Worm (Caenorhabditis elegans) whole organism, early embryonic: ENCODE data around the gene rha-2.

Source experiments
- B0310.2 ChIP-seq: sonication (generic microtip); optimal IDR thresholded peaks from 2 replicates; lab custom pipeline; 2016; ENCODE audit warnings: mild to moderate bottlenecking, missing genetic modification characterization, missing compliant biosample characterization
- F13C5.2 ChIP-seq: sonication (generic microtip); optimal IDR thresholded peaks from 2 replicates; lab custom pipeline; 2017; ENCODE audit warnings: mild to moderate bottlenecking, missing genetic modification characterization, inconsistent platforms, missing compliant biosample characterization
- aly-1 ChIP-seq: sonication (generic microtip); optimal IDR thresholded peaks from 2 replicates; lab custom pipeline; 2016; ENCODE audit warnings: missing genetic modification characterization, missing compliant biosample characterization
- ama-1 ChIP-seq: fragments of 150-350 bp; optimal IDR thresholded peaks from 2 replicates; lab custom pipeline; 2014
- ceh-13 ChIP-seq: fragments of 200-800 bp; sonication (Bioruptor generic); optimal IDR thresholded peaks from 2 replicates; lab custom pipeline; 2018; ENCODE audit warnings: mild to moderate bottlenecking, missing genetic modification characterization, missing compliant biosample characterization
- ceh-36 ChIP-seq: sonication (generic microtip); optimal IDR thresholded peaks from 2 replicates; lab custom pipeline; 2016; ENCODE audit warnings: missing genetic modification characterization, inconsistent platforms, missing compliant biosample characterization
- ets-7 ChIP-seq: sonication (generic microtip); optimal IDR thresholded peaks from 2 replicates; lab custom pipeline; 2016; ENCODE audit warnings: missing genotype, missing genetic modification characterization, missing compliant biosample characterization
- flt-1 ChIP-seq: fragments of 200-800 bp; sonication (Bioruptor generic); IDR thresholded peaks from 2 replicates; pipeline ENCODE4 v1.3.6; 2022; ENCODE audit warnings: missing genetic modification characterization, missing compliant biosample characterization
- hmbx-1 ChIP-seq: sonication (generic microtip); optimal IDR thresholded peaks from 2 replicates; lab custom pipeline; 2016; ENCODE audit warnings: mild to moderate bottlenecking, missing genetic modification characterization, missing compliant biosample characterization
- hmg-4 ChIP-seq: fragments of 200-800 bp; sonication (Bioruptor generic); optimal IDR thresholded peaks from 2 replicates; lab custom pipeline; 2018; ENCODE audit warnings: mild to moderate bottlenecking, missing genetic modification characterization, missing compliant biosample characterization
- hnd-1 ChIP-seq: sonication (generic microtip); optimal IDR thresholded peaks from 2 replicates; lab custom pipeline; 2016; ENCODE audit warnings: missing genetic modification characterization, missing compliant biosample characterization
- pes-1 ChIP-seq: fragments of 200-800 bp; sonication (Bioruptor generic); IDR thresholded peaks from 2 replicates; pipeline ENCODE4 v1.3.6; 2022; ENCODE audit warnings: missing genetic modification reagents, missing genetic modification characterization, missing compliant biosample characterization
- scrt-1 ChIP-seq: fragments of 200-800 bp; sonication (Bioruptor generic); IDR thresholded peaks from 2 replicates; pipeline ENCODE4 v1.3.6; 2022; ENCODE audit warnings: missing genetic modification characterization, missing compliant biosample characterization
- sea-1 ChIP-seq: fragments of 200-800 bp; sonication (Bioruptor generic); conservative IDR thresholded peaks from 2 replicates; pipeline ENCODE4 v1.3.6; 2022; ENCODE audit warnings: missing genetic modification characterization, missing compliant biosample characterization
- tbx-11 ChIP-seq: fragments of 200-800 bp; sonication (Bioruptor generic); IDR thresholded peaks from 2 replicates; pipeline ENCODE4 v1.3.6; 2022; ENCODE audit warnings: missing genetic modification characterization, missing compliant biosample characterization
- tbx-37 ChIP-seq: fragments of 200-800 bp; sonication (Bioruptor generic); conservative IDR thresholded peaks from 2 replicates; pipeline ENCODE4 v1.3.6; 2022; ENCODE audit warnings: missing genetic modification reagents, missing genetic modification characterization, missing compliant biosample characterization
- tra-4 ChIP-seq: sonication (generic microtip); optimal IDR thresholded peaks from 2 replicates; lab custom pipeline; 2017; ENCODE audit warnings: missing genetic modification characterization, missing compliant biosample characterization

rha-2 gene

ce11 chrIII:8605532-8605931 is 8.8 kb downstream of the rha-2 start, which contains the start of gene C06E1.1:
Gene C06E1.1 (plus strand): TSS chrIII:8605832.
- TF ChIP-seq ceh-36, result no peak
- TF ChIP-seq tra-4 (tag; lab: Kevin White, UChicago), result no peak
- no peak for TF ChIP-seq scrt-1 (GFP tag; lab: Robert Waterston, UW)
- no peak for TF ChIP-seq sea-1 (GFP tag; lab: Robert Waterston, UW)
- TF ChIP-seq pes-1, result no peak
- TF ChIP-seq ceh-13 (GFP tag; lab: Kevin White, UChicago), result no peak
- no peak for TF ChIP-seq tbx-37 (GFP tag; lab: Robert Waterston, UW)
- TF ChIP-seq hmg-4 (GFP tag; lab: Kevin White, UChicago), result no peak
- TF ChIP-seq B0310.2, result no peak
- TF ChIP-seq ets-7, result no peak
- TF ChIP-seq hmbx-1, result no peak
- TF ChIP-seq flt-1 (GFP tag; lab: Robert Waterston, UW), result no peak
- no peak for TF ChIP-seq hnd-1 (tag; lab: Kevin White, UChicago)
- TF ChIP-seq tbx-11, result no peak
- no peak for TF ChIP-seq F13C5.2 (tag; lab: Kevin White, UChicago)

DNA sequence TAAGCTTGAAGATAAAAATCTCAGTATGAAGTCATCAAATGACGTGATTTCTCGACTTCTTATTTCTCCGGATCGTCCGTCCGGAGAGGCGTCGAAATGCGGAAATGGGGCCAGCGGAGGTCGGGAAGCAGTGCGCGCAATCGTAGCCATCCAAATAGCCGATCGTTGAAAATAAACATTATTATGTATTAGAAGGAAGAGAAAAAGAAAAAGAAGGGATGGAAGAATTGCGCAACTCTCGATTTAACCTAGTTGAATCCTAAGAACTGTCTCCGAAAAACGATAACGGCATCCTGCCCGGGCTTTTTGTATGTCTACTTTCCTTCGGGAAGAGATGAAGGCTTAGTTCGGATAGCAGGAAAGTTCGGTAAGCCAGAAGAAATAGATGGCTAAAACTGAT is 12.2 kb downstream of the rha-2 start:
- no peak for TF ChIP-seq ceh-36
- no peak for TF ChIP-seq hmg-4 (GFP tag; lab: Kevin White, UChicago)
- TF ChIP-seq B0310.2, result no peak
- no peak for TF ChIP-seq tra-4 (tag; lab: Kevin White, UChicago)
- no peak for TF ChIP-seq ama-1 (lab: Kevin White, UChicago)

DNA sequence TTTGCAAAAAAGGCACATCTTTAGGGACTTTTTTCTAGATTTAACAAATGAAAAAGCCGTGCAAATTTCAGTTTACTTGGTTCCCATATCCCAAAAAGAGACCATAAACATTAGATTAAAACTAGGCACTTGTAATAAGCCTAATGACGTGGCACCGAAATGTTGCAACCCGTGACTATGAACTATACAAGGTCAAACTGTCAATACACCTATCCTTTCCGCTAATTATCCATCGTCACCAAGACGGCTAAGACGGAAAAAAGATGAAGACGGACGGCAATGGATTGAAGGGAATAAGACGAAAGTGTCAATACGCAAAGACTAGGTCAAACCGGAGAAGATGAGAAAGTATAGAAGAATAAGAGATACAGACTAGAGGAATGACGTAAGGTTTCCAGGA is 15.4 kb downstream of the rha-2 start:
- TF ChIP-seq tbx-11 (no peak), flt-1 (GFP tag; lab: Robert Waterston, UW) (no peak), ama-1 (lab: Kevin White, UChicago) (no peak), F13C5.2 (tag; lab: Kevin White, UChicago) (no peak), B0310.2 (no peak), hnd-1 (tag; lab: Kevin White, UChicago) (no peak), ets-7 (no peak), ceh-36 (no peak), hmbx-1 (no peak), tbx-37 (GFP tag; lab: Robert Waterston, UW) (no peak), pes-1 (no peak), tra-4 (tag; lab: Kevin White, UChicago) (no peak)

- TF ChIP-seq hmbx-1 (no peak), hnd-1 (tag; lab: Kevin White, UChicago) (no peak), hmg-4 (GFP tag; lab: Kevin White, UChicago) (no peak), ama-1 (lab: Kevin White, UChicago) (no peak), tra-4 (tag; lab: Kevin White, UChicago) (no peak), B0310.2 (no peak), flt-1 (GFP tag; lab: Robert Waterston, UW) (no peak)
Observed at ce11 chrIII:8597770-8598169, 16.6 kb downstream of the rha-2 start, which contains the start of gene ztf-30. Gene ztf-30 (minus strand): TSS chrIII:8597870.

DNA sequence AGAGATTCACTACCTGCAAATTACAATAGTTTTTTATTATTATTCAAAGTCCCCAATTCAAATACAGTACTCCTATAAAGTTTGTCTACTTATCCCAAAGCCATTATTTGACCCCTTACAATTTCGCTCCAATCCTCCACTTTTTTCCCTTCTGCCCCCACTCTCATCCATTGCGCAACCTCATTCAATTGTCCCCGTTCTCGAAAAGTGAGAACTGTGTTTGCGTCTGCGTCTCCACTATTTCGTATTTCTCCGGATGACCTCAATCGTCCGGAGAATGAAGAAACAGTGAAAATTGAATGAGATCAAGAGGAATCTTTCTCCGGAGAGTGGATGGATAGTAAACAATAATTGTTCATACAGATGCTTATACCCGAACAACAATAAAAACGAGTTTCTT is 17.7 kb downstream of the rha-2 start:
- TF ChIP-seq ama-1 (lab: Kevin White, UChicago) (no peak), aly-1 (tag; lab: Kevin White, UChicago) (no peak), hmbx-1 (no peak), tbx-37 (GFP tag; lab: Robert Waterston, UW) (no peak), tra-4 (tag; lab: Kevin White, UChicago) (no peak), sea-1 (GFP tag; lab: Robert Waterston, UW) (no peak), flt-1 (GFP tag; lab: Robert Waterston, UW) (no peak), scrt-1 (GFP tag; lab: Robert Waterston, UW) (no peak), B0310.2 (no peak), hmg-4 (GFP tag; lab: Kevin White, UChicago) (no peak)

DNA sequence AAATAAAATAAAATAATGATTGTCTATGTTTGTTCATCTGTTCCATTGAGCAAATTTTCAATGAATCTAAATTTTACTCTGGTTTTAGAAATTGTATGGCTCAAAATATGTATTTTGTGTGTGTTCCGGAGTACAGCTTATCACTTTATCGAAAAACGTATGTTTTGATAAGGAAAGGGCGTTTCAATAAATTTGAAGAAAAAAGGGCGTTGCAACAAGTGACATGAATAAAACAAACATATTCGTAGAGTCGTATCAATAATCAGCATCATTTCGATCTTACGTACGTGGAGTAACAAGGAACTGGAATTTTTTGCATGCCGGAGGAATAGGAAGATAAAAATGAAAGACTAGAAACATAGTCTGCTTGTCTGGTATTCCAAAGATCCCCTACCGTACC is 20.3 kb downstream of the rha-2 start:
- TF ChIP-seq F13C5.2 (tag; lab: Kevin White, UChicago), result no peak
- no peak for TF ChIP-seq scrt-1 (GFP tag; lab: Robert Waterston, UW)
- no peak for TF ChIP-seq hmbx-1
- no peak for TF ChIP-seq ceh-13 (GFP tag; lab: Kevin White, UChicago)
- TF ChIP-seq sea-1 (GFP tag; lab: Robert Waterston, UW), result no peak
- TF ChIP-seq pes-1, result no peak
- TF ChIP-seq tbx-11, result no peak
- TF ChIP-seq tbx-37 (GFP tag; lab: Robert Waterston, UW), result no peak
- TF ChIP-seq tra-4 (tag; lab: Kevin White, UChicago), result no peak
- TF ChIP-seq aly-1 (tag; lab: Kevin White, UChicago), result no peak
- no peak for TF ChIP-seq ceh-36
- no peak for TF ChIP-seq hmg-4 (GFP tag; lab: Kevin White, UChicago)
- TF ChIP-seq hnd-1 (tag; lab: Kevin White, UChicago), result no peak
- TF ChIP-seq ama-1 (lab: Kevin White, UChicago), result no peak

- no peak for TF ChIP-seq tbx-37 (GFP tag; lab: Robert Waterston, UW)
- TF ChIP-seq hmbx-1, result no peak
- no peak for TF ChIP-seq ets-7
- TF ChIP-seq ceh-13 (GFP tag; lab: Kevin White, UChicago), result no peak
- no peak for TF ChIP-seq tra-4 (tag; lab: Kevin White, UChicago)
- TF ChIP-seq sea-1 (GFP tag; lab: Robert Waterston, UW), result no peak
- no peak for TF ChIP-seq F13C5.2 (tag; lab: Kevin White, UChicago)
- no peak for TF ChIP-seq hnd-1 (tag; lab: Kevin White, UChicago)
- TF ChIP-seq hmg-4 (GFP tag; lab: Kevin White, UChicago), result no peak
- no peak for TF ChIP-seq ceh-36
- TF ChIP-seq tbx-11, result no peak
- no peak for TF ChIP-seq ama-1 (lab: Kevin White, UChicago)
- no peak for TF ChIP-seq aly-1 (tag; lab: Kevin White, UChicago)
- TF ChIP-seq pes-1, result no peak
- TF ChIP-seq scrt-1 (GFP tag; lab: Robert Waterston, UW), result no peak
Observed at ce11 chrIII:8593620-8594019, 20.7 kb downstream of the rha-2 start, which contains the start of gene C06E1.7. Gene C06E1.7 (minus strand): TSS chrIII:8593720.

DNA sequence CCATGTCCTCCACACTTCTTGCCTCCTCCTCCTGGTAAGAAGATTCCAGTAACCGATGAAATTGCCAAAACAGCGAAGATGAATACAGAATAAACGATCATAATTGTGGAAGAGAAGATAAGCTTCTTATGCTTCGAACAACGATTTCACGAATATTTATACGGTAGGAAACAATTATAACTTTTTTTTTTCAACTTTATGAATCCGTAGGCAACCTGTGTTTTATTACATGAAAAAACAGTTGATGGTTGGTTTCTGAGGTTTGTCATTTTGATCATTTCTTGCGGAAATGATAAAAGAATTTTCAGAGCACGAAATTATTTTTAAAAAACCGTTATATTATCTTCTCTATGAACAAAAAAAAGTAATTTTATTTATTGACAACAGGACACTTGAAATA is 23.5 kb downstream of the rha-2 start, which contains the start of gene fipr-16:
Gene fipr-16 (minus strand): TSS at position 101 of the 400 bp plus-strand sequence.
- TF ChIP-seq ets-7, result no peak
- no peak for TF ChIP-seq scrt-1 (GFP tag; lab: Robert Waterston, UW)
- TF ChIP-seq pes-1, result no peak
- no peak for TF ChIP-seq tbx-37 (GFP tag; lab: Robert Waterston, UW)
